Worm (Caenorhabditis elegans): ENCODE data around the gene T19D2.13.

DNA sequence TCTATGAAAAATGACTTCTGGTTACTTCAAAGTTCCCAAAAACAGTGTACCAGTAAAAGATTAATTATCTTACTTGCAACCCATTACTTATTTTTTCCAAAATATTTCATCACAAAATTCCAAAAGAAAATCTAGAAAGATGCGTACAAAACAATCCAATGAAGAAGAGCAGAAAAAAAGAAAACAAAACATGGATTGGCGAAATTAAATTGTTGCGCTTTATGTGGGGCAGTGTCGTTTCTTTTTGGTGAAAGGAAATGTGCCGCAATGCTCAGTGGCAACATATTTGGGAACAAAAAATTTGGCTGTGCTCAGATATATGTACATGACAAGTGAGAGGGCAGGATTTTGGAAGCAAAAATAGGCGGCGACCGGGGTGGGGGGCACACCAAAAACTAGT, 46.4 kb upstream of the T19D2.13 start:
- TF ChIP-seq him-1 (tag; optimal IDR thresholded peaks at IDR 0.05) = no peak
- no peak for TF ChIP-seq dao-5 (tag; optimal IDR thresholded peaks at IDR 0.05)
- no peak for TF ChIP-seq W03F9.2 (tag; optimal IDR thresholded peaks at IDR 0.05)
